Fruit fly (Drosophila melanogaster) whole organism, embryonic: ENCODE measurements around the gene CG13476.

Source experiments
- ATbp ChIP-seq: fragments of 200-800 bp; sonication (Bioruptor generic); optimal IDR thresholded peaks from 2 replicates; lab custom pipeline; 2017; ENCODE audit warnings: missing biosample characterization, mild to moderate bottlenecking, missing genetic modification characterization, missing genetic modification reagents
- Adf1 ChIP-seq: fragments of 200-800 bp; sonication (Bioruptor generic); IDR thresholded peaks from 2 replicates; pipeline ENCODE4 v1.3.6; 2022; ENCODE audit warnings: missing biosample characterization, missing genetic modification characterization
- B-H2 ChIP-seq: fragments of 200-800 bp; sonication (Bioruptor generic); optimal IDR thresholded peaks from 2 replicates; lab custom pipeline; 2018; ENCODE audit warnings: missing biosample characterization, mild to moderate bottlenecking, missing genetic modification characterization
- Bgb ChIP-seq: fragments of 200-800 bp; sonication (Bioruptor generic); IDR thresholded peaks from 2 replicates; pipeline ENCODE4 v1.3.6; 2022; ENCODE audit warnings: missing biosample characterization, missing genetic modification characterization; ENCODE audit not compliant: partially characterized antibody
- BtbVII ChIP-seq: fragments of 200-800 bp; sonication (Bioruptor generic); optimal IDR thresholded peaks from 3 replicates; lab custom pipeline; 2017; ENCODE audit warnings: missing biosample characterization, mild to moderate bottlenecking, missing genetic modification characterization
- CG1024 ChIP-seq: fragments of 200-800 bp; sonication (Bioruptor generic); IDR thresholded peaks from 2 replicates; pipeline ENCODE4 v1.3.6; 2022; ENCODE audit warnings: missing biosample characterization, missing genetic modification characterization
- CG13296 ChIP-seq: fragments of 200-800 bp; sonication (Bioruptor generic); optimal IDR thresholded peaks from 3 replicates; lab custom pipeline; 2018; ENCODE audit warnings: missing biosample characterization, mild to moderate bottlenecking, missing genetic modification characterization
- CG13624 ChIP-seq: fragments of 200-800 bp; sonication (Bioruptor generic); optimal IDR thresholded peaks from 2 replicates; lab custom pipeline; 2016; ENCODE audit warnings: missing biosample characterization, missing genetic modification characterization
- CG13894 ChIP-seq: fragments of 200-800 bp; sonication (Bioruptor generic); optimal IDR thresholded peaks from 3 replicates; lab custom pipeline; 2018; ENCODE audit warnings: missing biosample characterization, mild to moderate bottlenecking, missing genetic modification characterization, moderate library complexity
- CG16779 ChIP-seq: fragments of 200-800 bp; sonication (Bioruptor generic); IDR thresholded peaks from 2 replicates; pipeline ENCODE4 v1.3.6; 2022; ENCODE audit warnings: missing biosample characterization, missing genetic modification characterization
- CG17359 ChIP-seq: fragments of 200-800 bp; sonication (Bioruptor generic); optimal IDR thresholded peaks from 3 replicates; lab custom pipeline; 2018; ENCODE audit warnings: missing biosample characterization, mild to moderate bottlenecking, missing genetic modification characterization, moderate library complexity
- CG17385 ChIP-seq: fragments of 200-800 bp; sonication (Bioruptor generic); optimal IDR thresholded peaks from 3 replicates; lab custom pipeline; 2018; ENCODE audit warnings: missing biosample characterization, mild to moderate bottlenecking, missing genetic modification characterization
- CG1792 ChIP-seq: fragments of 200-800 bp; sonication (Bioruptor generic); optimal IDR thresholded peaks from 2 replicates; lab custom pipeline; 2016; ENCODE audit warnings: missing biosample characterization, missing genetic modification characterization
- CG18599 ChIP-seq: fragments of 200-800 bp; sonication (Bioruptor generic); optimal IDR thresholded peaks from 3 replicates; lab custom pipeline; 2017; ENCODE audit warnings: missing biosample characterization, missing genetic modification characterization, mild to moderate bottlenecking, moderate library complexity, missing genetic modification reagents
- CG31365 ChIP-seq: fragments of 200-800 bp; sonication (Bioruptor generic); optimal IDR thresholded peaks from 2 replicates; lab custom pipeline; 2018; ENCODE audit warnings: missing biosample characterization, mild to moderate bottlenecking, missing genetic modification characterization
- CG3163 ChIP-seq: fragments of 200-800 bp; sonication (Bioruptor generic); optimal IDR thresholded peaks from 3 replicates; lab custom pipeline; 2016; ENCODE audit warnings: missing biosample characterization, missing genetic modification characterization
- CG34224 ChIP-seq: fragments of 200-800 bp; sonication (Bioruptor generic); IDR thresholded peaks from 3 replicates; pipeline ENCODE4 v1.3.6; 2022; ENCODE audit warnings: missing biosample characterization, missing genetic modification characterization; ENCODE audit not compliant: partially characterized antibody
- CG34376 ChIP-seq: fragments of 200-800 bp; sonication (Bioruptor generic); optimal IDR thresholded peaks from 2 replicates; lab custom pipeline; 2018; ENCODE audit warnings: missing biosample characterization, mild to moderate bottlenecking, missing genetic modification characterization
- CG6765 ChIP-seq: fragments of 200-800 bp; sonication (Bioruptor generic); optimal IDR thresholded peaks from 3 replicates; lab custom pipeline; 2017; ENCODE audit warnings: missing biosample characterization, mild to moderate bottlenecking, missing genetic modification characterization
- CG6791 ChIP-seq: fragments of 200-800 bp; sonication (Bioruptor generic); IDR thresholded peaks from 3 replicates; pipeline ENCODE4 v1.3.6; 2022; ENCODE audit warnings: missing biosample characterization, missing genetic modification characterization; ENCODE audit not compliant: partially characterized antibody
- CG6813 ChIP-seq: fragments of 200-800 bp; sonication (Bioruptor generic); optimal IDR thresholded peaks from 2 replicates; lab custom pipeline; 2017; ENCODE audit warnings: missing biosample characterization, missing genetic modification characterization, mild to moderate bottlenecking, moderate library complexity, missing genetic modification reagents
- CG6854 ChIP-seq: fragments of 200-800 bp; sonication (Bioruptor generic); optimal IDR thresholded peaks from 3 replicates; lab custom pipeline; 2017; ENCODE audit warnings: missing biosample characterization, mild to moderate bottlenecking, missing genetic modification characterization
- CG7372 ChIP-seq: fragments of 200-800 bp; sonication (Bioruptor generic); IDR thresholded peaks from 2 replicates; pipeline ENCODE4 v1.3.6; 2022; ENCODE audit warnings: missing biosample characterization, missing genetic modification characterization
- CG9437 ChIP-seq: fragments of 200-800 bp; sonication (Bioruptor generic); optimal IDR thresholded peaks from 2 replicates; lab custom pipeline; 2018; ENCODE audit warnings: missing biosample characterization, mild to moderate bottlenecking, missing genetic modification characterization
- CG9609 ChIP-seq: fragments of 200-800 bp; sonication (Bioruptor generic); optimal IDR thresholded peaks from 3 replicates; lab custom pipeline; 2016; ENCODE audit warnings: missing biosample characterization, missing genetic modification characterization
- Drgx ChIP-seq: fragments of 200-800 bp; sonication (Bioruptor generic); IDR thresholded peaks from 2 replicates; pipeline ENCODE4 v1.3.6; 2022; ENCODE audit warnings: missing biosample characterization, missing genetic modification characterization
- MTF-1 ChIP-seq: fragments of 200-800 bp; sonication (Bioruptor generic); optimal IDR thresholded peaks from 2 replicates; lab custom pipeline; 2018; ENCODE audit warnings: missing biosample characterization, mild to moderate bottlenecking, missing genetic modification characterization, borderline replicate concordance
- Meics ChIP-seq: fragments of 200-800 bp; sonication (Bioruptor generic); optimal IDR thresholded peaks from 2 replicates; lab custom pipeline; 2017; ENCODE audit warnings: missing biosample characterization, mild to moderate bottlenecking, missing genetic modification characterization
- Myb ChIP-seq: fragments of 200-800 bp; sonication (Bioruptor generic); optimal IDR thresholded peaks from 2 replicates; lab custom pipeline; 2016; ENCODE audit warnings: missing biosample characterization, missing genetic modification characterization
- Trl ChIP-seq, 3 experiments: fragments of >200 bp in 2 of 3; fragments of 200-800 bp in 1 of 3; sonication (Bioruptor generic) in 1 of 3; optimal IDR thresholded peaks; 2 replicates in 1 of 3; 3 replicates in 2 of 3; lab custom pipeline; 2016 to 2017; ENCODE audit warnings: missing biosample characterization in 1 of 3, missing genetic modification characterization in 1 of 3
- Vsx1 ChIP-seq: fragments of 200-800 bp; sonication (Bioruptor generic); optimal IDR thresholded peaks from 2 replicates; lab custom pipeline; 2017; ENCODE audit warnings: missing biosample characterization, mild to moderate bottlenecking, missing genetic modification characterization, missing genetic modification reagents
- al ChIP-seq: fragments of 200-800 bp; sonication (Bioruptor generic); IDR thresholded peaks from 2 replicates; pipeline ENCODE4 v1.3.6; 2022; ENCODE audit warnings: missing biosample characterization, missing genetic modification characterization
- ato ChIP-seq: fragments of 200-800 bp; sonication (Bioruptor generic); IDR thresholded peaks from 2 replicates; pipeline ENCODE4 v1.3.6; 2022; ENCODE audit warnings: missing biosample characterization, missing genetic modification characterization; ENCODE audit not compliant: partially characterized antibody
- cas ChIP-seq: fragments of 200-800 bp; sonication (Bioruptor generic); IDR thresholded peaks from 2 replicates; pipeline ENCODE4 v1.3.6; 2022; ENCODE audit warnings: missing biosample characterization, missing genetic modification characterization
- chinmo ChIP-seq: fragments of 200-800 bp; sonication (Bioruptor generic); IDR thresholded peaks from 4 replicates; pipeline ENCODE4 v1.3.6; 2022; ENCODE audit warnings: missing biosample characterization, missing genetic modification characterization; ENCODE audit not compliant: partially characterized antibody
- dpn ChIP-seq, 2 experiments: fragments of 200-800 bp; sonication (Bioruptor generic); optimal IDR thresholded peaks; 3 replicates each; lab custom pipeline; 2016; ENCODE audit warnings: missing biosample characterization in 2 of 2, missing genetic modification characterization in 2 of 2
- exex ChIP-seq: fragments of 200-800 bp; sonication (Bioruptor generic); optimal IDR thresholded peaks from 4 replicates; lab custom pipeline; 2018; ENCODE audit warnings: missing biosample characterization, mild to moderate bottlenecking, missing genetic modification characterization, moderate library complexity
- ftz-f1 ChIP-seq: fragments of 200-800 bp; sonication (Bioruptor generic); optimal IDR thresholded peaks from 2 replicates; lab custom pipeline; 2016; ENCODE audit warnings: missing biosample characterization, missing genetic modification characterization
- gro ChIP-seq: fragments of 200-800 bp; sonication (Bioruptor generic); optimal IDR thresholded peaks from 2 replicates; lab custom pipeline; 2016; ENCODE audit warnings: missing biosample characterization, missing genetic modification characterization
- inv ChIP-seq: fragments of 200-800 bp; sonication (Bioruptor generic); IDR thresholded peaks from 2 replicates; pipeline ENCODE4 v1.3.6; 2022; ENCODE audit warnings: missing biosample characterization, missing genetic modification characterization; ENCODE audit not compliant: partially characterized antibody
- kah ChIP-seq: fragments of 200-800 bp; sonication (Bioruptor generic); optimal IDR thresholded peaks from 2 replicates; lab custom pipeline; 2018; ENCODE audit warnings: missing biosample characterization, mild to moderate bottlenecking, missing genetic modification characterization
- knrl ChIP-seq: fragments of 200-800 bp; sonication (Bioruptor generic); IDR thresholded peaks from 3 replicates; pipeline ENCODE4 v1.3.6; 2022; ENCODE audit warnings: missing biosample characterization, missing genetic modification characterization; ENCODE audit not compliant: partially characterized antibody
- schlank ChIP-seq: fragments of 200-800 bp; sonication (Bioruptor generic); optimal IDR thresholded peaks from 2 replicates; lab custom pipeline; 2018; ENCODE audit warnings: missing biosample characterization, mild to moderate bottlenecking, missing genetic modification characterization
- scrt ChIP-seq: fragments of 200-800 bp; sonication (Bioruptor generic); optimal IDR thresholded peaks from 2 replicates; lab custom pipeline; 2018; ENCODE audit warnings: missing biosample characterization, mild to moderate bottlenecking, missing genetic modification characterization, moderate library complexity
- sna ChIP-seq: fragments of 200-800 bp; sonication (Bioruptor generic); IDR thresholded peaks from 2 replicates; pipeline ENCODE4 v1.3.6; 2022; ENCODE audit warnings: missing biosample characterization, missing genetic modification characterization; ENCODE audit not compliant: partially characterized antibody
- wek ChIP-seq: fragments of 200-800 bp; sonication (Bioruptor generic); optimal IDR thresholded peaks from 3 replicates; lab custom pipeline; 2018; ENCODE audit warnings: missing biosample characterization, mild to moderate bottlenecking, missing genetic modification characterization, moderate library complexity
- zen2 ChIP-seq: fragments of 200-800 bp; sonication (Bioruptor generic); IDR thresholded peaks from 3 replicates; pipeline ENCODE4 v1.3.6; 2022; ENCODE audit warnings: missing biosample characterization, missing genetic modification characterization; ENCODE audit not compliant: partially characterized antibody

Gene CG13476

DNA sequence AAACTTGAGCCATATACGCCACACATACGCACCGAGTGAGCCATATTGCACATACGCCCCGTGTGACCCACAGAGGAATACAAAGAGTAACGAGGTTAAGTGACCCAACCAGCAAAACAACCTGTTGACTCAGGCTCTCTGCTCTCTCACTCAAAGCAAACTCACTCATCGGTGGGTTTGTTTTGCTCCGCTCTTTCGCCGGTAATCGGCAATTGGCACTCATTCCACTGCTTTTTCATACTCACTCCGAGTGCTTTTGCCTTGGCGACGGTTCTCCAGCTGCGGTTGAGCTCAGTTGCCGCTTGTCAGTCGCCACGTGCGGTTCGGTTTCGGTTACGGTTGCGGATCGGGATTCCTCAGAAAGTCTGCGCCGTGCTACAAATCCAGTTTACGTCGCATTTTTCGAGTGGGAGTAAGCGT lies 1.2 kb downstream of the CG13476 start:
- TF ChIP-seq gro = peak; percentile 77
- TF ChIP-seq CG9609 (GFP tag; lab: Kevin White, UChicago) = no peak
- no peak for TF ChIP-seq wek (GFP tag; lab: Kevin White, UChicago)
- TF ChIP-seq CG6765 = peak; percentile 29
- TF ChIP-seq CG13296 = peak; percentile 54
- TF ChIP-seq B-H2 = peak; percentile 11
- TF ChIP-seq Drgx = no peak
- TF ChIP-seq knrl (GFP tag; lab: Robert Waterston, UW) = 0 out of 3 replicates have a peak, but pooled peaks have one; percentile 46
- peak; percentile 16 for TF ChIP-seq ATbp (GFP tag; lab: Kevin White, UChicago)
- TF ChIP-seq zen2 (GFP tag; lab: Robert Waterston, UW) = peak; percentile 69; the same call in 2 of the 3 replicates
- peak; percentile 12 for TF ChIP-seq CG3163 (GFP tag; lab: Kevin White, UChicago)
- peak; percentile 81 for TF ChIP-seq CG7372
- TF ChIP-seq MTF-1 (GFP tag; lab: Kevin White, UChicago) = peak; percentile 9
- peak; percentile 62 for TF ChIP-seq CG13894 (tag; lab: Kevin White, UChicago)
- TF ChIP-seq scrt (GFP tag; lab: Kevin White, UChicago) = peak; percentile 97
- peak; percentile 99 for TF ChIP-seq kah
- peak; percentile 1 for TF ChIP-seq CG1792
- peak; percentile 28 for TF ChIP-seq exex (tag; lab: Kevin White, UChicago)
- TF ChIP-seq al (GFP tag; lab: Robert Waterston, UW) = no peak
- TF ChIP-seq sna = peak; percentile 48
- TF ChIP-seq CG16779 (GFP tag; lab: Robert Waterston, UW) = peak; percentile 58; the same call in 1 of the 2 replicates
- peak; percentile 98 for TF ChIP-seq chinmo (GFP tag; lab: Robert Waterston, UW)
- TF ChIP-seq Vsx1 (GFP tag; lab: Kevin White, UChicago) = no peak
- TF ChIP-seq Myb (GFP tag; lab: Kevin White, UChicago) = no peak
- TF ChIP-seq Bgb = peak; percentile 86
- peak; percentile 56; the same call in 2 of the 3 replicates for TF ChIP-seq CG34224 (GFP tag; lab: Robert Waterston, UW)
- 0 out of 2 replicates have a peak, but pooled peaks have one; percentile 15 for TF ChIP-seq cas (GFP tag; lab: Robert Waterston, UW)
- 0 out of 3 replicates have a peak, but pooled peaks have one; percentile 42 for TF ChIP-seq CG6791 (GFP tag; lab: Robert Waterston, UW)
- peak; percentile 54 to 82 for TF ChIP-seq Trl (optimal IDR thresholded peaks at IDR 0.05; lab: Kevin White, UChicago)
- TF ChIP-seq Trl (GFP tag; optimal IDR thresholded peaks at IDR 0.05; lab: Kevin White, UChicago) = no peak
- TF ChIP-seq CG17385 = peak; percentile 23
- TF ChIP-seq Adf1 = peak; percentile 57; the same call in 1 of the 2 replicates
- TF ChIP-seq CG17359 (tag; lab: Kevin White, UChicago) = no peak
- peak; percentile 65 for TF ChIP-seq ftz-f1 (GFP tag; lab: Kevin White, UChicago)
- TF ChIP-seq CG6854 (GFP tag; lab: Kevin White, UChicago) = peak; percentile 47
- TF ChIP-seq CG31365 (tag; lab: Kevin White, UChicago) = peak; percentile 11
- peak; percentile 33; the same call in 1 of the 2 replicates for TF ChIP-seq inv (GFP tag; lab: Robert Waterston, UW)
- TF ChIP-seq dpn (GFP tag; optimal IDR thresholded peaks at IDR 0.05; lab: Kevin White, UChicago) = peak in 1 of 2 experiments; percentile 2
- TF ChIP-seq schlank (tag; lab: Kevin White, UChicago) = peak; percentile 15
- peak; percentile 36 for TF ChIP-seq CG18599 (GFP tag; lab: Kevin White, UChicago)
- TF ChIP-seq CG9437 = peak; percentile 42
- TF ChIP-seq Meics (GFP tag; lab: Kevin White, UChicago) = no peak
- TF ChIP-seq ato (GFP tag; lab: Robert Waterston, UW) = peak; percentile 65; the same call in 1 of the 2 replicates
- TF ChIP-seq CG13624 (GFP tag; lab: Kevin White, UChicago) = peak; percentile 42
- TF ChIP-seq CG34376 (GFP tag; lab: Kevin White, UChicago) = peak; percentile 59
- TF ChIP-seq CG6813 (GFP tag; lab: Kevin White, UChicago) = peak; percentile 33
- TF ChIP-seq CG1024 = no peak
- TF ChIP-seq BtbVII (GFP tag; lab: Kevin White, UChicago) = peak; percentile 21
